Worm (Caenorhabditis elegans): ENCODE results near the gene clp-1.

The clp-1 gene

DNA sequence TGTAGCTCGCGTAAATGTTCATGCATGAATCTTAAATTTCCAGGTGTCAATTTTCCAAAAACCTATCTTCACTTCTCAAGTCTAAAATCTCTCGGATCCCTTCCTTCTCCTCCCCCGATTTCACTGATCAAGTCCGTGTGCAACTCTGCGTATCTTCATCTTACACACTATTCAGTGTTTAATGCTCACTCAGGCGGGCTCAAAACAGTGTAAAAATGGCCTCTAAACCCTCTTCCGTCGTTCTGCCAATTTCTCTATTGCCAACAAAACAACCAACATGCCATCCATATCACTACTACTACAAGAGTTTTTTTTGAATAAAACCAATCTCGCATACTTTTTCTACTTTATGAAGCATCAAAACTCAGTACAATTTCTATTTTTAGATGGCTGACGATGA, 42.3 kb downstream of the clp-1 start, which contains the start of gene F44B9.2:
F44B9.2 (plus strand) TSS at position 387 of the 400 bp plus-strand sequence.
- TF ChIP-seq sma-3 (GFP tag; optimal IDR thresholded peaks at IDR 0.05) = no peak

DNA sequence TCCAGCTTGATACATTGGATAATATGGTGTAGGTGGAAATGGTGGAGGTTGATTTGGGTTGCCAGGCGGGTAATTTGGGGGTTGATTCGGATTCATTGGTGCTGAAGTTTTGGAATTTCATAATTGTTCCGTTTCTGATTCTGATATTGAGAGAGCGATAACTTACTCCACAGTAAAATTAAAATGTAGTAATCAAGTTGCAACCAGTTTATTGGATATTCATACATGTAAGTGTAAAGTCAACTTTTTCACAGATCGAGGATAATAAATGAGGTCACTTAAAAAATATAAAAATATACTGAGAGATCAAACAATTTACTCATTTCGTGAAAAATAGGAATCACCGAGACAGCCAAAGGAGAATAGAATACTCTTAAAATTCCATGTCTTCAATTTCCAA, 48.2 kb downstream of the clp-1 start, which contains the start of gene mdt-30:
mdt-30 (minus strand) TSS at position 101 of the 400 bp plus-strand sequence.
- TF ChIP-seq elt-3 (tag; optimal IDR thresholded peaks at IDR 0.05) (no peak), crh-2 (tag; optimal IDR thresholded peaks at IDR 0.05) (no peak), unc-39 (tag; optimal IDR thresholded peaks at IDR 0.05) (no peak), egl-27 (tag; optimal IDR thresholded peaks at IDR 0.05) (no peak), sma-9 (GFP tag; optimal IDR thresholded peaks at IDR 0.05) (no peak), sma-9 (tag; optimal IDR thresholded peaks at IDR 0.05) (no peak), ztf-1 (GFP tag; conservative IDR thresholded peaks at IDR 0.05) (no peak), mbf-1 (tag; optimal IDR thresholded peaks at IDR 0.05) (no peak), F13H6.1 (tag; optimal IDR thresholded peaks at IDR 0.05) (no peak), ama-1 (optimal IDR thresholded peaks at IDR 0.05) (no peak), nhr-21 (tag; optimal IDR thresholded peaks at IDR 0.05) (no peak), alr-1 (tag; optimal IDR thresholded peaks at IDR 0.05) (no peak), sma-3 (GFP tag; optimal IDR thresholded peaks at IDR 0.05) (no peak), lin-13 (GFP tag; optimal IDR thresholded peaks at IDR 0.05) (no peak), nhr-25 (tag; optimal IDR thresholded peaks at IDR 0.05) (no peak), lin-11 (tag; optimal IDR thresholded peaks at IDR 0.05) (no peak), ceh-16 (tag; optimal IDR thresholded peaks at IDR 0.05) (no peak), R02D3.7 (tag; optimal IDR thresholded peaks at IDR 0.05) (no peak), mab-5 (tag; optimal IDR thresholded peaks at IDR 0.05) (no peak), zag-1 (tag; optimal IDR thresholded peaks at IDR 0.05) (no peak), dmd-4 (tag; optimal IDR thresholded peaks at IDR 0.05) (no peak)

DNA sequence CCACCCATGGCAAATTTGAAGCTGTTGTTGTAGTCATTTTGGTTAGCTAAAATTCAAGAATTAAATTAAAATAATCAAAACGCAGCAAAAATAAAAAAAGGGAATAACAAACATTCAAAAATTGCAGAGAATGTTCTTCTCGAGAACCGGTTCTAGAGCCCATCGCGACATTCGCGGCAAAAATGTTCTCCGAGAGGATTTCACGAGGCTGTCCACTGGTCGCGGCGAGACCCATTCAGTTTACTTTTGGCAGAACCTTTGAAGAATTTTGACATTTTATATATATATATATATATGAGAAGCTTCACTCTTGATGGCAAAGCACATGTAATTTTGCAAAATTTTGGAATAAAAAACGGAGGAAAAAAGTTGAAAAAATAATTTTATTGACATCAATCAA, 49.7 kb downstream of the clp-1 start, which contains the start of gene F44B9.8:
F44B9.8 (minus strand) TSS at position 163 of the 400 bp plus-strand sequence.
- no peak for TF ChIP-seq nhr-77 (tag; optimal IDR thresholded peaks at IDR 0.05)
- no peak for TF ChIP-seq ama-1 (optimal IDR thresholded peaks at IDR 0.05)
- peak; percentile 71 for TF ChIP-seq gmeb-1 (tag; optimal IDR thresholded peaks at IDR 0.05)
- peak; percentile 63 for TF ChIP-seq lin-13 (GFP tag; optimal IDR thresholded peaks at IDR 0.05)
- TF ChIP-seq sma-9 (GFP tag; optimal IDR thresholded peaks at IDR 0.05) = peak; percentile 50
- TF ChIP-seq sma-9 (tag; optimal IDR thresholded peaks at IDR 0.05) = no peak
- peak; percentile 15 to 83 for TF ChIP-seq lsy-2 (tag; optimal IDR thresholded peaks at IDR 0.05)
- peak; percentile 57 for TF ChIP-seq sma-3 (GFP tag; optimal IDR thresholded peaks at IDR 0.05)
- TF ChIP-seq unc-55 (GFP tag; optimal IDR thresholded peaks at IDR 0.05) = peak; percentile 72
- peak; percentile 38 for TF ChIP-seq fos-1 (tag; optimal IDR thresholded peaks at IDR 0.05)
- TF ChIP-seq sem-4 (tag; optimal IDR thresholded peaks at IDR 0.05) = peak; percentile 40
- TF ChIP-seq unc-62 (GFP tag; optimal IDR thresholded peaks at IDR 0.05) = no peak
- peak; percentile 75 for TF ChIP-seq nhr-25 (tag; optimal IDR thresholded peaks at IDR 0.05)
- peak; percentile 41 for TF ChIP-seq C34F6.9 (tag; optimal IDR thresholded peaks at IDR 0.05)
- TF ChIP-seq crh-2 (tag; optimal IDR thresholded peaks at IDR 0.05) = peak; percentile 81
- no peak for TF ChIP-seq nhr-10 (tag; optimal IDR thresholded peaks at IDR 0.05)
- TF ChIP-seq F13H6.1 (tag; optimal IDR thresholded peaks at IDR 0.05) = peak; percentile 69
- no peak for TF ChIP-seq R02D3.7 (tag; optimal IDR thresholded peaks at IDR 0.05)
- peak; percentile 23 for TF ChIP-seq blmp-1 (tag; optimal IDR thresholded peaks at IDR 0.05; ENCODE audit: insufficient read depth)

DNA sequence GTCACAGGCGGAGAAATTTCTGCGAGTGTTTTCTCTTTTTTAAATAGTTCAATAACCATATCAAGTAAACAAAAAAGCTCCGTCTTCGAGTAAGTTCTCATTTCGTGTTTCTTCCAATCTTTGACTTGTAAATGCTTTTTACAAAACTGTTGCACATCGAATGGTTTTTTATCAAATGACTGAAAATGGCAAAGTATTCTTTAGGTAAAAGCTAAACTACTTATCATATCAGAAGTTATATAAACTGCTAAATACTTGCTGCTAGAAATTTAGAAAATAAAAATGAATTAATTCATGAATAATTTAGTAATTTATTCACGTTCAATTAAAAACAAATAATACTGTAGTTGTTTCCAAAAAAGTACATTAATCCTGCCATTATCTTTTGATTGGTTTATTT, 51.2 kb downstream of the clp-1 start, which contains the start of gene F44B9.9:
F44B9.9 (minus strand) TSS at position 101 of the 400 bp plus-strand sequence.
- TF ChIP-seq mbf-1 (tag; optimal IDR thresholded peaks at IDR 0.05) (no peak), ztf-4 (tag; optimal IDR thresholded peaks at IDR 0.05) (no peak), elt-1 (tag; optimal IDR thresholded peaks at IDR 0.05) (no peak), Y55F3AM.14 (GFP tag; optimal IDR thresholded peaks at IDR 0.05) (no peak), crh-2 (tag; optimal IDR thresholded peaks at IDR 0.05) (no peak), R02D3.7 (tag; optimal IDR thresholded peaks at IDR 0.05) (no peak), snpc-4 (tag; optimal IDR thresholded peaks at IDR 0.05) (no peak), ceh-82 (tag; optimal IDR thresholded peaks at IDR 0.05) (no peak), sma-9 (GFP tag; optimal IDR thresholded peaks at IDR 0.05) (no peak), sma-9 (tag; optimal IDR thresholded peaks at IDR 0.05) (no peak), C34F6.9 (tag; optimal IDR thresholded peaks at IDR 0.05) (no peak), blmp-1 (tag; optimal IDR thresholded peaks at IDR 0.05; ENCODE audit: insufficient read depth) (no peak), ceh-16 (tag; optimal IDR thresholded peaks at IDR 0.05) (no peak), sem-4 (tag; optimal IDR thresholded peaks at IDR 0.05) (no peak), lin-13 (GFP tag; optimal IDR thresholded peaks at IDR 0.05) (no peak), gmeb-1 (tag; optimal IDR thresholded peaks at IDR 0.05) (no peak), dmd-4 (tag; optimal IDR thresholded peaks at IDR 0.05) (no peak), lin-39 (tag; optimal IDR thresholded peaks at IDR 0.05) (no peak), fos-1 (tag; optimal IDR thresholded peaks at IDR 0.05) (no peak), unc-62 (GFP tag; optimal IDR thresholded peaks at IDR 0.05) (no peak), nhr-129 (tag; optimal IDR thresholded peaks at IDR 0.05) (no peak)
